Worm (Caenorhabditis elegans) whole organism, L4 larva: ENCODE results near the gene rme-6.
A peak's percentile ranks its signal among the peaks of the same experiment; 100 is the strongest.

Experiments used
- D1046.2 ChIP-seq: fragments of 200-800 bp; sonication (Bioruptor generic); IDR thresholded peaks from 2 replicates; pipeline ENCODE4 v1.3.6; 2022; ENCODE audit warnings: missing genetic modification characterization, missing compliant biosample characterization
- daf-16 ChIP-seq, 3 experiments: sonication (generic microtip); optimal IDR thresholded peaks; 2 replicates each; lab custom pipeline; 2016 to 2017; ENCODE audit warnings: missing genetic modification characterization in 3 of 3, missing genetic modification reagents in 3 of 3, mild to moderate bottlenecking in 2 of 3, missing compliant biosample characterization in 2 of 3, missing biosample characterization in 1 of 3, moderate library complexity in 1 of 3
- dmd-6 ChIP-seq: fragments of 200-800 bp; sonication (Bioruptor generic); IDR thresholded peaks from 2 replicates; pipeline ENCODE4 v1.3.6; 2022; ENCODE audit warnings: missing genetic modification reagents, missing genetic modification characterization, missing compliant biosample characterization
- dve-1 ChIP-seq: sonication (generic microtip); optimal IDR thresholded peaks from 2 replicates; lab custom pipeline; 2017; ENCODE audit warnings: antibody characterized with exemption, mild to moderate bottlenecking, missing genetic modification characterization, missing compliant biosample characterization; ENCODE audit not compliant: insufficient read depth
- hlh-11 ChIP-seq: fragments of 200-800 bp; sonication (Bioruptor generic); optimal IDR thresholded peaks from 2 replicates; lab custom pipeline; 2018; ENCODE audit warnings: mild to moderate bottlenecking, missing genetic modification characterization, missing compliant biosample characterization
- jun-1 ChIP-seq: fragments of 150-350 bp; optimal IDR thresholded peaks from 2 replicates; lab custom pipeline; 2014; ENCODE audit warnings: missing biosample characterization, missing genetic modification reagents, missing genetic modification characterization
- lin-13 ChIP-seq: fragments of 150-350 bp; optimal IDR thresholded peaks from 2 replicates; lab custom pipeline; 2014; ENCODE audit warnings: missing biosample characterization, missing genetic modification reagents, missing genetic modification characterization
- mep-1 ChIP-seq: fragments of 150-350 bp; sonication (generic microtip); optimal IDR thresholded peaks from 3 replicates; lab custom pipeline; 2014; ENCODE audit warnings: missing biosample characterization, missing genetic modification characterization
- nhr-25 ChIP-seq: sonication (generic microtip); optimal IDR thresholded peaks from 2 replicates; lab custom pipeline; 2017; ENCODE audit warnings: missing genetic modification characterization, mild to moderate bottlenecking, missing compliant biosample characterization, antibody characterized with exemption, moderate library complexity, borderline replicate concordance; ENCODE audit not compliant: insufficient read depth
- nhr-28 ChIP-seq: fragments of 150-350 bp; optimal IDR thresholded peaks from 2 replicates; lab custom pipeline; 2014; ENCODE audit warnings: missing biosample characterization, missing genetic modification characterization
- php-3 ChIP-seq: fragments of 200-800 bp; sonication (Bioruptor generic); IDR thresholded peaks from 2 replicates; pipeline ENCODE4 v1.3.6; 2022; ENCODE audit warnings: missing genetic modification reagents, missing genetic modification characterization, missing compliant biosample characterization
- pqm-1 ChIP-seq: sonication (generic microtip); optimal IDR thresholded peaks from 2 replicates; lab custom pipeline; 2017; ENCODE audit warnings: missing biosample characterization, missing genetic modification characterization
- skn-1 ChIP-seq: fragments of 150-350 bp; optimal IDR thresholded peaks from 2 replicates; lab custom pipeline; 2014; ENCODE audit warnings: missing biosample characterization, missing genetic modification characterization
- ztf-7 ChIP-seq: fragments of 150-350 bp; optimal IDR thresholded peaks from 2 replicates; lab custom pipeline; 2014; ENCODE audit warnings: missing biosample characterization, missing genetic modification characterization

rme-6 gene

DNA sequence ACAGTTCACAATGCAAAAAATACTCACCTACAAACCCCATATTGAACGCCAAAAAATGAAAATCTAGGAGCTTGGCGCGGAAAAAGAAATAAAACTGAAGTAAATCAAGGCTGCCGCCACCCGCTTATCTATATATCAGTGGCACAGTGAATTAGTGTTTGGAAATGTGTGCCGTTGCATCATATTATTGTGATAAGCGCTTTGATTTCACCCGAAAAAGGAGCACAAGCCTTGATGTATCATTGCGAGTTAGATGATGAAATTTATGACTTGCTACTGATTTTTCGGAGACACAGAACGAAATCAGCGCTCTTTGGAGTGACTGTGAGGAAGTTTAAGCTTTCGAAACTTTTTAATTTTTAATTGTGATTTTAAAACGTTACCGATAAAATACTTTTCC, 51.5 kb downstream of the rme-6 start, which contains the start of the genes R193.2 and R193.6:
R193.2 (minus strand) TSS at position 148 of the 400 bp plus-strand sequence.
R193.6 (plus strand) TSS at position 350 of the 400 bp plus-strand sequence.
- TF ChIP-seq hlh-11 (tag; lab: Kevin White, UChicago) (no peak), dve-1 (tag; lab: Kevin White, UChicago) (peak; percentile 68), D1046.2 (GFP tag; lab: Robert Waterston, UW) (no peak), ztf-7 (tag; lab: Kevin White, UChicago) (peak; percentile 97), jun-1 (tag; lab: Kevin White, UChicago) (no peak), skn-1 (tag; lab: Kevin White, UChicago) (no peak), lin-13 (GFP tag; lab: Kevin White, UChicago) (no peak), php-3 (GFP tag; lab: Robert Waterston, UW) (peak; percentile 43; the same call in 1 of the 2 replicates), nhr-25 (tag; lab: Kevin White, UChicago) (no peak), daf-16 (GFP tag; optimal IDR thresholded peaks at IDR 0.05; lab: Kevin White, UChicago) (no peak), daf-16 (tag; optimal IDR thresholded peaks at IDR 0.05; lab: Kevin White, UChicago) (peak; percentile 68), nhr-28 (peak; percentile 79), pqm-1 (tag; lab: Kevin White, UChicago) (peak; percentile 85), mep-1 (peak; percentile 44), dmd-6 (GFP tag; lab: Robert Waterston, UW) (peak; percentile 63; the same call in 1 of the 2 replicates)
